Fruit fly (Drosophila melanogaster): ENCODE results near the gene Pdf.

The Pdf gene

DNA sequence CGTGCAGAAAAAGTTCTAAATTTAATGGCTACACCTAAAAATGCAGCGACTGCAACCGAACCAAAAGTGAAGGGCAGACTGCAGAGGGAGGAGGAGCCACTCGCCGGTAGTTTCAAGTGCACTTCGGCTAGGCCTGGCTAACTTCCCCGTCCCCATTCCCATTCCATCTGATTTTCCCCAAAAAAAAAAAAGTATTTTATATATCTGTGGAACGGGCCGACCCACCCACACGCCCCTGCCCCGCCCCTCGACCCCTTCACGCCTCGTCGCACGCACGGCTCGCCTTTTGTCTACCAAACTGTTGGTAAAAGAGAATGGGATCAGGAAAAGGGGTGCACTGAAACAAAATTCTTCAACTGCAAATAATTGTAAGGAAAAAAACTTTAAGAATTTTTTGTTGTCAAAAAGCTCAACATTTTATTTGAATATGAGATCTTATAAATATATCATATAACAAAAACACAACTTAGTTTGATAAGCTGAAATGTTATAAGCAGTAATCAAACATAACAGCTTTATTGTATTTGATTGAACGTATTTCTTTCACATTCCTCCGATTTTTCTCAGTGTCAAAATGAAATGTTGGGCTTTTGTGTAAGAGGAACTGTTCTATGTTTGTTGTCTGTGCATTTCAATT lies 11.9 kb downstream of the Pdf start (continued):
- TF ChIP-seq phol (tag; optimal IDR thresholded peaks at IDR 0.05) (peak; percentile 87), Nf-YB (GFP tag; optimal IDR thresholded peaks at IDR 0.05) (peak; percentile 14), CG8765 (GFP tag; IDR thresholded peaks at IDR 0.05) (no peak), onecut (GFP tag; IDR thresholded peaks at IDR 0.05) (0 out of 2 replicates have a peak, but pooled peaks have one; percentile 26), Hr3 (GFP tag; optimal IDR thresholded peaks at IDR 0.05) (peak; percentile 27), CG11456 (GFP tag; IDR thresholded peaks at IDR 0.05) (peak; percentile 51; the same call in 1 of the 3 replicates), lola (GFP tag; optimal IDR thresholded peaks at IDR 0.05) (peak in 1 of 3 experiments; percentile 33), H15 (GFP tag; IDR thresholded peaks at IDR 0.05) (0 out of 3 replicates have a peak, but pooled peaks have one; percentile 22), CG10979 (tag; optimal IDR thresholded peaks at IDR 0.05) (peak; percentile 77), org-1 (GFP tag; optimal IDR thresholded peaks at IDR 0.05) (peak; percentile 46), CG5180 (GFP tag; optimal IDR thresholded peaks at IDR 0.05) (peak; percentile 32), CG10959 (GFP tag; IDR thresholded peaks at IDR 0.05) (no peak), CG30403 (GFP tag; optimal IDR thresholded peaks at IDR 0.05) (peak; percentile 75), Oaz (GFP tag; IDR thresholded peaks at IDR 0.05) (no peak), Ada2b (GFP tag; IDR thresholded peaks at IDR 0.05) (peak; percentile 27; the same call in 1 of the 2 replicates), Deaf1 (tag; optimal IDR thresholded peaks at IDR 0.05) (peak; percentile 36), Xrp1 (GFP tag; IDR thresholded peaks at IDR 0.05) (peak; percentile 76), CG12942 (GFP tag; optimal IDR thresholded peaks at IDR 0.05) (no peak), Ssrp (tag; optimal IDR thresholded peaks at IDR 0.05) (peak; percentile 56), Scr (GFP tag; IDR thresholded peaks at IDR 0.05; ENCODE audit: partially characterized antibody) (no peak), CG2712 (tag; optimal IDR thresholded peaks at IDR 0.05) (peak; percentile 84), ind (GFP tag; optimal IDR thresholded peaks at IDR 0.05) (peak; percentile 35), pan (optimal IDR thresholded peaks at IDR 0.05) (no peak), pan (GFP tag; optimal IDR thresholded peaks at IDR 0.05 in 1 of 2, IDR thresholded peaks at IDR 0.05 in 1 of 2) (peak in 1 of 2 experiments; percentile 72), CG2875 (GFP tag; optimal IDR thresholded peaks at IDR 0.05) (peak; percentile 47), dmrt99B (tag; optimal IDR thresholded peaks at IDR 0.05) (peak; percentile 77), CG9817 (tag; optimal IDR thresholded peaks at IDR 0.05) (peak; percentile 13), kah (GFP tag; optimal IDR thresholded peaks at IDR 0.05) (peak; percentile 24), Ptx1 (GFP tag; IDR thresholded peaks at IDR 0.05) (peak; percentile 73), Sox102F (GFP tag; optimal IDR thresholded peaks at IDR 0.05) (peak; percentile 63), CG10267 (tag; optimal IDR thresholded peaks at IDR 0.05) (peak; percentile 67), Drgx (GFP tag; IDR thresholded peaks at IDR 0.05) (peak; percentile 58), HHEX (GFP tag; optimal IDR thresholded peaks at IDR 0.05) (peak; percentile 40), ro (GFP tag; IDR thresholded peaks at IDR 0.05) (0 out of 2 replicates have a peak, but pooled peaks have one; percentile 14), her (GFP tag; optimal IDR thresholded peaks at IDR 0.05) (no peak), ssp (GFP tag; IDR thresholded peaks at IDR 0.05) (peak; percentile 52; the same call in 1 of the 2 replicates), BEAF-32 (GFP tag; optimal IDR thresholded peaks at IDR 0.05) (no peak), aop (GFP tag; IDR thresholded peaks at IDR 0.05) (no peak), Atf3 (GFP tag; optimal IDR thresholded peaks at IDR 0.05) (no peak), tio (GFP tag; optimal IDR thresholded peaks at IDR 0.05) (peak; percentile 42), sens (GFP tag) (peak; percentile 86), CG10147 (GFP tag; optimal IDR thresholded peaks at IDR 0.05) (peak; percentile 60), CG12219 (GFP tag; optimal IDR thresholded peaks at IDR 0.05) (peak; percentile 6), ttk (GFP tag; IDR thresholded peaks at IDR 0.05) (0 out of 2 replicates have a peak, but pooled peaks have one; percentile 36), D19B (GFP tag; optimal IDR thresholded peaks at IDR 0.05) (no peak), Vsx1 (GFP tag; optimal IDR thresholded peaks at IDR 0.05) (no peak), Meics (GFP tag; optimal IDR thresholded peaks at IDR 0.05) (peak; percentile 59), unpg (GFP tag; optimal IDR thresholded peaks at IDR 0.05) (peak; percentile 64), stc (GFP tag; IDR thresholded peaks at IDR 0.05) (peak; percentile 56)

All from whole organism, embryonic.